Fruit fly (Drosophila melanogaster) Kc167 (cell line): ENCODE data around the gene Trp1.

ENCODE experiments used
- Myc ChIP-seq: fragments of >200 bp; optimal IDR thresholded peaks from 2 replicates; lab custom pipeline; 2017; ENCODE audit warnings: missing external identifiers
- Sin3A ChIP-seq: fragments of >200 bp; optimal IDR thresholded peaks from 2 replicates; lab custom pipeline; 2018; ENCODE audit warnings: missing external identifiers
- h ChIP-seq: fragments of >200 bp; optimal IDR thresholded peaks from 3 replicates; lab custom pipeline; 2018; ENCODE audit warnings: missing external identifiers
- insv ChIP-seq: fragments of >200 bp; optimal IDR thresholded peaks from 3 replicates; lab custom pipeline; 2018; ENCODE audit warnings: missing external identifiers
- psq ChIP-seq: fragments of >200 bp; optimal IDR thresholded peaks from 2 replicates; lab custom pipeline; 2017; ENCODE audit warnings: missing external identifiers
- ttk ChIP-seq: sonication (Bioruptor generic); optimal IDR thresholded peaks from 2 replicates; lab custom pipeline; 2017; ENCODE audit warnings: missing external identifiers

The Trp1 gene

dm6 chr2L:9988201-9988990 lies 20.8 kb upstream of the Trp1 start:
- TF ChIP-seq ttk (lab: Kevin White, UChicago): no peak
- TF ChIP-seq insv (lab: Kevin White, UChicago): no peak
- TF ChIP-seq Sin3A (lab: Kevin White, UChicago): no peak
- TF ChIP-seq Myc (lab: Kevin White, UChicago): no peak
- TF ChIP-seq psq: no peak
- no peak for TF ChIP-seq h

dm6 chr2L:9989275-9989674 lies 19.9 kb upstream of the Trp1 start:
- TF ChIP-seq Myc (lab: Kevin White, UChicago): no peak
- TF ChIP-seq psq: no peak
- TF ChIP-seq ttk (lab: Kevin White, UChicago): no peak
- no peak for TF ChIP-seq h
- TF ChIP-seq insv (lab: Kevin White, UChicago): no peak
- no peak for TF ChIP-seq Sin3A (lab: Kevin White, UChicago)

- TF ChIP-seq Myc (lab: Kevin White, UChicago) (no peak), insv (lab: Kevin White, UChicago) (no peak), Sin3A (lab: Kevin White, UChicago) (no peak), ttk (lab: Kevin White, UChicago) (no peak)
Observed at dm6 chr2L:9989846-9990506, 19.2 kb upstream of the Trp1 start.

dm6 chr2L:9994382-9994781 lies 14.8 kb upstream of the Trp1 start:
- TF ChIP-seq psq: no peak
- TF ChIP-seq ttk (lab: Kevin White, UChicago): no peak
- no peak for TF ChIP-seq Sin3A (lab: Kevin White, UChicago)
- TF ChIP-seq h: no peak

- TF ChIP-seq insv (lab: Kevin White, UChicago) (no peak), ttk (lab: Kevin White, UChicago) (no peak)
Observed at dm6 chr2L:9996553-9996952, 12.6 kb upstream of the Trp1 start.

- TF ChIP-seq psq: no peak
- no peak for TF ChIP-seq h
- no peak for TF ChIP-seq Myc (lab: Kevin White, UChicago)
- TF ChIP-seq ttk (lab: Kevin White, UChicago): no peak
- no peak for TF ChIP-seq insv (lab: Kevin White, UChicago)
- no peak for TF ChIP-seq Sin3A (lab: Kevin White, UChicago)
Observed at dm6 chr2L:10002408-10003358, 6.5 kb upstream of the Trp1 start, which contains the start of the genes CG31875 and SoYb. TSS of gene CG31875 (minus strand) at chr2L:10002736. TSS of gene SoYb (minus strand) at chr2L:10002736.

dm6 chr2L:10003593-10003992 lies 5.6 kb upstream of the Trp1 start, which contains the start of gene Ndf:
TSS of gene Ndf (plus strand) at chr2L:10003832.
- TF ChIP-seq ttk (lab: Kevin White, UChicago) (no peak), h (no peak), insv (lab: Kevin White, UChicago) (no peak), psq (no peak), Sin3A (lab: Kevin White, UChicago) (no peak), Myc (lab: Kevin White, UChicago) (no peak)

dm6 chr2L:10004574-10004973 lies 4.6 kb upstream of the Trp1 start:
- TF ChIP-seq h: no peak
- no peak for TF ChIP-seq ttk (lab: Kevin White, UChicago)
- no peak for TF ChIP-seq Myc (lab: Kevin White, UChicago)
- no peak for TF ChIP-seq Sin3A (lab: Kevin White, UChicago)
- no peak for TF ChIP-seq insv (lab: Kevin White, UChicago)
- TF ChIP-seq psq: no peak

- no peak for TF ChIP-seq insv (lab: Kevin White, UChicago)
- no peak for TF ChIP-seq h
- no peak for TF ChIP-seq ttk (lab: Kevin White, UChicago)
- no peak for TF ChIP-seq psq
- no peak for TF ChIP-seq Sin3A (lab: Kevin White, UChicago)
- TF ChIP-seq Myc (lab: Kevin White, UChicago): no peak
Observed at dm6 chr2L:10009800-10010658, 848 bp downstream of the Trp1 start.

DNA sequence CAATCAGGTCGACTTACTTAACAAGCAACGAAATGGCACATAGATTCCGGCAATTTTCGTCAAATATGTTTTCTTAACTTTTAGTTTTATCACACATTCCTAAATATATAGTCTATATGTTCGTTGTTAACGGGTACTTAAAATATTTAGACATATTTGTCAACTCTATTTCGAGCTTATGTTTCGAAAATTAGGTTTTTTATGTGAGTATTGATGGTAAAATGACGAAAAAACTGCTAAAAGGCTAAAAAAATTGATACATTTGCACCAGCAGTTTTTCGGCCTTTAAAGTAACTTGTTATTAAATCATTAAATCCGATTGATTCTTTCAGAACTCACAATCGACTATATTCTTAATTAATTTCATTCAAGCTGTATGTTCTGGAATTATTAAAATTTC lies 8.2 kb downstream of the Trp1 start, which contains the start of gene CG13131:
Gene CG13131, minus strand, starts transcription at position 101 of the 400 bp plus-strand sequence.
- TF ChIP-seq ttk (lab: Kevin White, UChicago): no peak
- TF ChIP-seq psq: no peak
- TF ChIP-seq Sin3A (lab: Kevin White, UChicago): no peak
- TF ChIP-seq Myc (lab: Kevin White, UChicago): no peak
- no peak for TF ChIP-seq h
- no peak for TF ChIP-seq insv (lab: Kevin White, UChicago)

- no peak for TF ChIP-seq psq
- no peak for TF ChIP-seq ttk (lab: Kevin White, UChicago)
- no peak for TF ChIP-seq Sin3A (lab: Kevin White, UChicago)
- TF ChIP-seq Myc (lab: Kevin White, UChicago): no peak
- no peak for TF ChIP-seq insv (lab: Kevin White, UChicago)
- no peak for TF ChIP-seq h
Observed at dm6 chr2L:10026376-10026775, 17.2 kb downstream of the Trp1 start, which contains the start of gene CG13127. TSS of gene CG13127 (plus strand) at chr2L:10026676.
